Worm (Caenorhabditis elegans): ENCODE measurements around the gene Y47D3A.13.

- TF ChIP-seq nhr-237 (tag; optimal IDR thresholded peaks at IDR 0.05) (no peak), lin-13 (tag; optimal IDR thresholded peaks at IDR 0.05) (no peak), mls-2 (tag; optimal IDR thresholded peaks at IDR 0.05) (no peak), snpc-4 (tag; optimal IDR thresholded peaks at IDR 0.05) (no peak), mep-1 (tag; optimal IDR thresholded peaks at IDR 0.05) (no peak), ces-1 (GFP tag; optimal IDR thresholded peaks at IDR 0.05) (no peak), pha-4 (tag; optimal IDR thresholded peaks at IDR 0.05) (no peak)
These were observed 14.4 kb upstream of the Y47D3A.13 start for ce11 chrIII:11238309-11238708.
